Worm (Caenorhabditis elegans) whole organism, L3 larva: Measurements from ENCODE around the gene snpc-1.1.

Source experiments
- elt-1 ChIP-seq: fragments of 150-350 bp; optimal IDR thresholded peaks from 2 replicates; lab custom pipeline; 2014; ENCODE audit warnings: missing biosample characterization, missing genetic modification characterization
- elt-2 ChIP-seq: sonication (generic microtip); optimal IDR thresholded peaks from 2 replicates; lab custom pipeline; 2016; ENCODE audit warnings: missing genetic modification reagents, mild to moderate bottlenecking, missing genetic modification characterization, missing compliant biosample characterization
- fos-1 ChIP-seq: fragments of 150-350 bp; optimal IDR thresholded peaks from 2 replicates; lab custom pipeline; 2014; ENCODE audit warnings: missing biosample characterization, missing genetic modification characterization
- nhr-11 ChIP-seq: fragments of 150-350 bp; optimal IDR thresholded peaks from 2 replicates; lab custom pipeline; 2014; ENCODE audit warnings: missing biosample characterization, missing genetic modification characterization
- unc-62 ChIP-seq: fragments of 150-350 bp; sonication (generic microtip); optimal IDR thresholded peaks from 4 replicates; lab custom pipeline; 2014; ENCODE audit warnings: missing biosample characterization, missing genetic modification reagents, missing genetic modification characterization
- ztf-4 ChIP-seq: fragments of 150-350 bp; optimal IDR thresholded peaks from 2 replicates; lab custom pipeline; 2014; ENCODE audit warnings: missing biosample characterization, missing genetic modification characterization

DNA sequence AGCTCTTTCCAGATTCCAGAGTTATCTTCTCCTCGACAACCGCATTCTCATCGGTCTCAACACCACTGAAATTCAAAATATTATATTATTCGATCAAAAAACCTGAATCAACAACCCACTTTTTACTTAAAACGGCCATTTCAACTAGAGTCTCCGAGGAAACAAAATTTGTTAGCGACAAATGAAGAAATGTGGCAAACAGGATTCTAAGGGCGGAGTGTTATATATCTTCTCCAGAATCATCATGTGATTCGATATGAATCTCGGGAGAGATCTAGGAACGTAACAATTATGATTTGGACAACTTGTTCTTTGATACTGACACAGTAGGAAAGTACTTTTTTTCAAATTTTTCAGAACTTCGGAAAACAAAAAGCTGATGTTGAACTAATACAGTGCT, 4.9 kb downstream of the snpc-1.1 start:
- no peak for TF ChIP-seq fos-1
- TF ChIP-seq nhr-11 (tag; lab: Kevin White, UChicago) = no peak
- TF ChIP-seq unc-62 = no peak
- no peak for TF ChIP-seq elt-2
- no peak for TF ChIP-seq elt-1
- no peak for TF ChIP-seq ztf-4 (tag; lab: Kevin White, UChicago)
